Worm (Caenorhabditis elegans) whole organism, L1 larva: ENCODE measurements around the gene F44F4.3.

Source experiments
- F16B12.6 ChIP-seq: fragments of 150-350 bp; optimal IDR thresholded peaks from 2 replicates; lab custom pipeline; 2014; ENCODE audit warnings: missing biosample characterization, missing genetic modification characterization
- dpl-1 ChIP-seq, 3 experiments: fragments of 150-350 bp in 2 of 3; sonication (generic microtip) in 1 of 3; optimal IDR thresholded peaks; 2 replicates each; lab custom pipeline; 2014 to 2017; ENCODE audit warnings: missing biosample characterization in 3 of 3, missing genetic modification characterization in 3 of 3, missing genetic modification reagents in 3 of 3
- elt-3 ChIP-seq, 6 experiments: fragments of 150-350 bp in 1 of 6; sonication (generic microtip); optimal IDR thresholded peaks; 2 replicates each; lab custom pipeline; 2017 to 2018; ENCODE audit warnings: missing biosample characterization in 6 of 6, missing genetic modification characterization in 6 of 6, inconsistent platforms in 1 of 6
- jun-1 ChIP-seq: fragments of 150-350 bp; optimal IDR thresholded peaks from 2 replicates; lab custom pipeline; 2014; ENCODE audit warnings: missing biosample characterization, missing genetic modification reagents, missing genetic modification characterization
- nhr-47 ChIP-seq: sonication (generic microtip); optimal IDR thresholded peaks from 2 replicates; lab custom pipeline; 2016; ENCODE audit warnings: mild to moderate bottlenecking, missing genetic modification characterization, moderate library complexity, missing compliant biosample characterization
- nhr-77 ChIP-seq: fragments of 150-350 bp; optimal IDR thresholded peaks from 2 replicates; lab custom pipeline; 2014; ENCODE audit warnings: missing biosample characterization, missing genetic modification characterization
- nhr-85 ChIP-seq: sonication (generic microtip); peaks from one replicate; lab custom pipeline; 2016; ENCODE audit warnings: missing genetic modification characterization, inconsistent platforms, missing compliant biosample characterization
- pag-3 ChIP-seq: sonication (generic microtip); optimal IDR thresholded peaks from 2 replicates; lab custom pipeline; 2017; ENCODE audit warnings: missing genetic modification characterization, mild to moderate bottlenecking, missing compliant biosample characterization, antibody characterized with exemption, borderline replicate concordance; ENCODE audit not compliant: insufficient read depth
- skn-1 ChIP-seq: fragments of 150-350 bp; optimal IDR thresholded peaks from 2 replicates; lab custom pipeline; 2014; ENCODE audit warnings: missing biosample characterization, missing genetic modification characterization
- unc-62 ChIP-seq: fragments of 150-350 bp; optimal IDR thresholded peaks from 2 replicates; lab custom pipeline; 2014; ENCODE audit warnings: missing biosample characterization, missing genetic modification reagents, missing genetic modification characterization
- unc-86 ChIP-seq: sonication (generic microtip); optimal IDR thresholded peaks from 2 replicates; lab custom pipeline; 2016; ENCODE audit warnings: missing genetic modification characterization, missing compliant biosample characterization
- zag-1 ChIP-seq: fragments of 150-350 bp; optimal IDR thresholded peaks from 2 replicates; lab custom pipeline; 2014; ENCODE audit warnings: missing biosample characterization, missing genetic modification characterization

DNA sequence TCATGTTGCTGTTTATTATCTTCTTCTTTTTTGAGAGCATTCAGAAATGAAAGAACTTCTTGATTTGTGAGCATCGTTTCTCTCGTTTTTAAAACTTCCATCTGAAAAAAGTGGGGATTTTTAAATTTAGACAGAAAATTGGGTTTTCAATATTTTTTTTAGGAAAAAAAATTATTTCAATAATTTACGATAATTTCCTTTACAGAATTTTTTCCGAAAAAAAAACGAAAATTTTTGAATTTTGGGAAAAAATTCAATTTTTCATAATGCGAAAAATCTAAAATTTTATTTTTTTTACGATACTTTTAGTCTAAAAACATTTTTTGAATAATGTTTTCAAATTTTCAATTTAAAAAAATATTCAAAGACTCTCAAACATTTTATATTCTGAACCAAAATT lies 28.6 kb downstream of the F44F4.3 start, which contains the start of gene M106.7:
- TF ChIP-seq skn-1 (tag; lab: Kevin White, UChicago) (no peak), jun-1 (tag; lab: Kevin White, UChicago) (no peak), pag-3 (tag; lab: Kevin White, UChicago) (no peak), dpl-1 (GFP tag; optimal IDR thresholded peaks at IDR 0.05; lab: Kevin White, UChicago) (no peak), nhr-85 (tag; lab: Kevin White, UChicago) (no peak), unc-62 (GFP tag; lab: Kevin White, UChicago) (no peak), zag-1 (tag; lab: Kevin White, UChicago) (no peak), nhr-47 (tag; lab: Kevin White, UChicago) (no peak), F16B12.6 (no peak), nhr-77 (tag; lab: Kevin White, UChicago) (no peak), unc-86 (tag; lab: Kevin White, UChicago) (no peak), elt-3 (tag; optimal IDR thresholded peaks at IDR 0.05; lab: Kevin White, UChicago) (no peak)
